Worm (Caenorhabditis elegans) whole organism, mixed stage, embryonic: Measurements from ENCODE around the gene F43C11.11.

ENCODE experiments used
- elt-1 ChIP-seq: sonication (generic microtip); optimal IDR thresholded peaks from 2 replicates; lab custom pipeline; 2017; ENCODE audit warnings: missing genetic modification characterization, mild to moderate bottlenecking, missing compliant biosample characterization, antibody characterized with exemption, moderate library complexity, borderline replicate concordance; ENCODE audit not compliant: insufficient read depth
- ham-2 ChIP-seq: fragments of 200-800 bp; sonication (Bioruptor generic); optimal IDR thresholded peaks from 2 replicates; lab custom pipeline; 2018; ENCODE audit warnings: mild to moderate bottlenecking, missing genetic modification characterization, missing compliant biosample characterization
- nhr-237 ChIP-seq: fragments of 150-350 bp; optimal IDR thresholded peaks from 2 replicates; lab custom pipeline; 2014; ENCODE audit warnings: missing biosample characterization, missing genetic modification characterization
- nhr-76 ChIP-seq: sonication (generic microtip); optimal IDR thresholded peaks from 2 replicates; lab custom pipeline; 2017; ENCODE audit warnings: missing biosample characterization, missing genetic modification characterization
- pha-4 ChIP-seq: fragments of 150-350 bp; optimal IDR thresholded peaks from 2 replicates; lab custom pipeline; 2018; ENCODE audit warnings: missing biosample characterization, missing genetic modification reagents, missing genetic modification characterization
- snpc-4 ChIP-seq: fragments of 150-350 bp; optimal IDR thresholded peaks from 2 replicates; lab custom pipeline; 2014; ENCODE audit warnings: missing biosample characterization, missing genetic modification characterization
- unc-120 ChIP-seq: sonication (generic microtip); optimal IDR thresholded peaks from 2 replicates; lab custom pipeline; 2017; ENCODE audit warnings: missing genetic modification characterization, missing compliant biosample characterization; ENCODE audit not compliant: poor library complexity, severe bottlenecking
- unc-62 ChIP-seq: fragments of 150-350 bp; optimal IDR thresholded peaks from 2 replicates; lab custom pipeline; 2014; ENCODE audit warnings: missing biosample characterization, missing genetic modification reagents, missing genetic modification characterization
- ztf-11 ChIP-seq: fragments of 150-350 bp; optimal IDR thresholded peaks from 2 replicates; lab custom pipeline; 2014; ENCODE audit warnings: missing biosample characterization, missing genetic modification characterization

DNA sequence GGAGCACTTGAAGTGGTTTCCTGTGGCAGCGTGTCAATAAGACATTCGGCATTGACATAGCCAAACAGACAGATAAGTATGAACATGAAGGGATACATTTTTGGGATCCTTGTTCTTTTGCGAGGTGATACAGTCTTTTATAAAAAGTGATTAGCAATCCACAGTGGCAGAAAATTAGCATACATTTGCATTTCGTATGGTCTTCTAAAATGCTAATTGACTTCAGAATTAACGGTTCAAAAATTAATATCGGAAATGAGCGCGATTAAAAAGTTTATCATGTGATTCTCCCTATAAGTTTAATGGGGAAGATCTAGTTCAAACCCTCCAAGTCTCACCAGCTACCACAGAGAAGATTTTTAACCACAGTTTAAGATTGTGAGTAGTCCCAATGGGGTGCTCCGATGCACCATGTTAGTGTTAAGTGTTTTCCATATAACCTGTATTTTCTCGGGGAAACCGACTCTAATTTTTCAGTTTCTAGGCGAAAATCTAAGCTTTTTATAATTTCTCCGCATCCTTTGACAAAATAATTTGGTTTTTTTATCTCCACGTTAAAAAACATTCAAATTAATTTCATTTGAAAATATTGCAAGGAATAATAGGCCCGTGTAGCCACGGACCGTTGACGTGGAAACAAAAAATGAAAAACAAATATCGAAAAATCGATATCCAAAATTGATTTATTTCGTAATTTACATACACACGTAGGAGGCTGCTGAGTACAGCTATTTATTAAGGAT lies 3.2 kb upstream of the F43C11.11 start, which contains the start of the genes F43C11.12 and F16G10.5:
- TF ChIP-seq unc-120 (tag; lab: Kevin White, UChicago) = no peak
- no peak for TF ChIP-seq elt-1 (tag; lab: Kevin White, UChicago)
- no peak for TF ChIP-seq snpc-4 (tag; lab: Kevin White, UChicago)
- no peak for TF ChIP-seq nhr-76 (tag; lab: Kevin White, UChicago)
- no peak for TF ChIP-seq ztf-11 (tag; lab: Kevin White, UChicago)
- no peak for TF ChIP-seq nhr-237 (tag; lab: Kevin White, UChicago)
- no peak for TF ChIP-seq ham-2 (GFP tag; lab: Kevin White, UChicago)
- TF ChIP-seq pha-4 (tag; lab: Kevin White, UChicago) = no peak
- TF ChIP-seq unc-62 (GFP tag; lab: Kevin White, UChicago) = no peak
